Worm (Caenorhabditis elegans) whole organism, L4 larva: Measurements from ENCODE around the gene cyn-7.

Source experiments
- F26F4.8 ChIP-seq: fragments of 200-800 bp; sonication (Bioruptor generic); conservative IDR thresholded peaks from 2 replicates; pipeline ENCODE4 v1.3.6; 2022; ENCODE audit warnings: missing genetic modification characterization, missing compliant biosample characterization
- R02D3.7 ChIP-seq: fragments of 150-350 bp; sonication (generic microtip); optimal IDR thresholded peaks from 3 replicates; lab custom pipeline; 2014; ENCODE audit warnings: missing biosample characterization, missing genetic modification characterization
- Y5F2A.4 ChIP-seq: fragments of 200-800 bp; sonication (Bioruptor generic); optimal IDR thresholded peaks from 2 replicates; lab custom pipeline; 2018; ENCODE audit warnings: mild to moderate bottlenecking, missing genetic modification characterization, missing compliant biosample characterization
- aha-1 ChIP-seq: fragments of 150-350 bp; peaks from one replicate; lab custom pipeline; 2014; ENCODE audit warnings: missing biosample characterization, missing genetic modification characterization
- ceh-62 ChIP-seq: sonication (generic microtip); optimal IDR thresholded peaks from 2 replicates; lab custom pipeline; 2017; ENCODE audit warnings: missing biosample characterization, missing genetic modification characterization
- ces-1 ChIP-seq: fragments of 150-350 bp; sonication (generic microtip); optimal IDR thresholded peaks from 4 replicates; lab custom pipeline; 2014; ENCODE audit warnings: missing biosample characterization, missing genetic modification reagents, missing genetic modification characterization
- daf-12 ChIP-seq: fragments of 150-350 bp; optimal IDR thresholded peaks from 2 replicates; lab custom pipeline; 2014; ENCODE audit warnings: missing biosample characterization, missing genetic modification reagents, missing genetic modification characterization
- daf-16 ChIP-seq, 3 experiments: sonication (generic microtip); optimal IDR thresholded peaks; 2 replicates each; lab custom pipeline; 2016 to 2017; ENCODE audit warnings: missing genetic modification characterization in 3 of 3, missing genetic modification reagents in 3 of 3, mild to moderate bottlenecking in 2 of 3, missing compliant biosample characterization in 2 of 3, missing biosample characterization in 1 of 3, moderate library complexity in 1 of 3
- dmd-6 ChIP-seq: fragments of 200-800 bp; sonication (Bioruptor generic); IDR thresholded peaks from 2 replicates; pipeline ENCODE4 v1.3.6; 2022; ENCODE audit warnings: missing genetic modification reagents, missing genetic modification characterization, missing compliant biosample characterization
- dve-1 ChIP-seq: sonication (generic microtip); optimal IDR thresholded peaks from 2 replicates; lab custom pipeline; 2017; ENCODE audit warnings: antibody characterized with exemption, mild to moderate bottlenecking, missing genetic modification characterization, missing compliant biosample characterization; ENCODE audit not compliant: insufficient read depth
- hlh-11 ChIP-seq: fragments of 200-800 bp; sonication (Bioruptor generic); optimal IDR thresholded peaks from 2 replicates; lab custom pipeline; 2018; ENCODE audit warnings: mild to moderate bottlenecking, missing genetic modification characterization, missing compliant biosample characterization
- hlh-30 ChIP-seq: sonication (generic microtip); optimal IDR thresholded peaks from 2 replicates; lab custom pipeline; 2017; ENCODE audit warnings: antibody characterized with exemption, mild to moderate bottlenecking, missing genetic modification characterization, missing compliant biosample characterization; ENCODE audit not compliant: insufficient read depth
- hmg-1.1 ChIP-seq: fragments of 200-800 bp; sonication (Bioruptor generic); IDR thresholded peaks from 2 replicates; pipeline ENCODE4 v1.3.6; 2022; ENCODE audit warnings: missing genetic modification reagents, missing genetic modification characterization, missing compliant biosample characterization
- lim-7 ChIP-seq: fragments of 200-800 bp; sonication (Bioruptor generic); IDR thresholded peaks from 2 replicates; pipeline ENCODE4 v1.3.6; 2022; ENCODE audit warnings: missing genetic modification characterization, missing compliant biosample characterization
- lin-29 ChIP-seq: fragments of 200-800 bp; sonication (Bioruptor generic); IDR thresholded peaks from 2 replicates; pipeline ENCODE4 v1.3.6; 2022; ENCODE audit warnings: missing genetic modification reagents, missing genetic modification characterization, missing compliant biosample characterization
- lin-38 ChIP-seq: fragments of 200-800 bp; sonication (Bioruptor generic); IDR thresholded peaks from 2 replicates; pipeline ENCODE4 v1.3.6; 2022; ENCODE audit warnings: missing genetic modification reagents, missing genetic modification characterization, missing compliant biosample characterization
- lsy-2 ChIP-seq, 2 experiments: fragments of 150-350 bp in 1 of 2; sonication (generic microtip) in 1 of 2; optimal IDR thresholded peaks; 2 replicates each; lab custom pipeline; 2014 to 2017; ENCODE audit warnings: missing biosample characterization in 2 of 2, missing genetic modification characterization in 2 of 2
- mdl-1 ChIP-seq, 2 experiments: fragments of 150-350 bp in 1 of 2; sonication (generic microtip) in 1 of 2; optimal IDR thresholded peaks; 2 replicates each; lab custom pipeline; 2014 to 2017; ENCODE audit warnings: missing biosample characterization in 2 of 2, missing genetic modification characterization in 2 of 2
- mdt-29 ChIP-seq: fragments of 200-800 bp; sonication (Bioruptor generic); IDR thresholded peaks from 2 replicates; pipeline ENCODE4 v1.3.6; 2022; ENCODE audit warnings: missing genetic modification reagents, missing genetic modification characterization, missing compliant biosample characterization
- mep-1 ChIP-seq: fragments of 150-350 bp; sonication (generic microtip); optimal IDR thresholded peaks from 3 replicates; lab custom pipeline; 2014; ENCODE audit warnings: missing biosample characterization, missing genetic modification characterization
- mes-2 ChIP-seq: sonication (generic microtip); optimal IDR thresholded peaks from 2 replicates; lab custom pipeline; 2016; ENCODE audit warnings: missing genotype, mild to moderate bottlenecking, missing genetic modification characterization, missing compliant biosample characterization; ENCODE audit not compliant: poor library complexity, severe bottlenecking
- mxl-3 ChIP-seq: fragments of 200-800 bp; sonication (Bioruptor generic); optimal IDR thresholded peaks from 2 replicates; lab custom pipeline; 2018; ENCODE audit warnings: mild to moderate bottlenecking, missing genetic modification characterization, missing compliant biosample characterization
- nhr-11 ChIP-seq: fragments of 150-350 bp; optimal IDR thresholded peaks from 2 replicates; lab custom pipeline; 2014; ENCODE audit warnings: missing biosample characterization, missing genetic modification characterization
- nhr-28 ChIP-seq: fragments of 150-350 bp; optimal IDR thresholded peaks from 2 replicates; lab custom pipeline; 2014; ENCODE audit warnings: missing biosample characterization, missing genetic modification characterization
- nhr-42 ChIP-seq: fragments of 200-800 bp; sonication (Bioruptor generic); IDR thresholded peaks from 2 replicates; pipeline ENCODE4 v1.3.6; 2022; ENCODE audit warnings: missing genetic modification characterization, missing compliant biosample characterization
- nhr-6 ChIP-seq: fragments of 150-350 bp; optimal IDR thresholded peaks from 2 replicates; lab custom pipeline; 2014; ENCODE audit warnings: missing biosample characterization, missing genetic modification characterization
- nhr-76 ChIP-seq: fragments of 150-350 bp; optimal IDR thresholded peaks from 2 replicates; lab custom pipeline; 2014; ENCODE audit warnings: missing biosample characterization, missing genetic modification characterization
- nhr-77 ChIP-seq: fragments of 150-350 bp; optimal IDR thresholded peaks from 2 replicates; lab custom pipeline; 2014; ENCODE audit warnings: missing biosample characterization, missing genetic modification characterization
- pha-4 ChIP-seq, 2 experiments: fragments of 150-350 bp in 1 of 2; fragments of 200-800 bp in 1 of 2; sonication (Bioruptor generic) in 1 of 2; IDR thresholded peaks in 1 of 2; optimal IDR thresholded peaks in 1 of 2; 2 replicates each; pipeline versions ENCODE4 v1.3.6 to Lab custom; 2014 to 2022; ENCODE audit warnings: missing genetic modification characterization in 2 of 2, missing genetic modification reagents in 2 of 2, missing biosample characterization in 1 of 2, missing compliant biosample characterization in 1 of 2
- pqm-1 ChIP-seq: sonication (generic microtip); optimal IDR thresholded peaks from 2 replicates; lab custom pipeline; 2017; ENCODE audit warnings: missing biosample characterization, missing genetic modification characterization
- saeg-2 ChIP-seq: fragments of 200-800 bp; sonication (Bioruptor generic); IDR thresholded peaks from 2 replicates; pipeline ENCODE4 v1.3.6; 2022; ENCODE audit warnings: missing genetic modification reagents, missing genetic modification characterization, missing compliant biosample characterization
- snpc-1.2 ChIP-seq: fragments of 200-800 bp; sonication (Bioruptor generic); IDR thresholded peaks from 2 replicates; pipeline ENCODE4 v1.3.6; 2022; ENCODE audit warnings: missing genetic modification reagents, missing genetic modification characterization, missing compliant biosample characterization
- snpc-4 ChIP-seq: fragments of 150-350 bp; optimal IDR thresholded peaks from 2 replicates; lab custom pipeline; 2014; ENCODE audit warnings: missing biosample characterization, missing genetic modification characterization
- unc-39 ChIP-seq: sonication (generic microtip); optimal IDR thresholded peaks from 2 replicates; lab custom pipeline; 2017; ENCODE audit warnings: missing biosample characterization, missing genetic modification characterization
- unc-62 ChIP-seq, 3 experiments: fragments of 150-350 bp in 1 of 3; sonication (generic microtip); optimal IDR thresholded peaks in 2 of 3; peaks in 1 of 3; 1 replicate in 1 of 3; 2 replicates in 2 of 3; lab custom pipeline; 2014 to 2017; ENCODE audit warnings: missing biosample characterization in 3 of 3, missing genetic modification characterization in 3 of 3, missing genetic modification reagents in 3 of 3, missing genotype in 1 of 3
- vab-7 ChIP-seq: fragments of 200-800 bp; sonication (Bioruptor generic); IDR thresholded peaks from 2 replicates; pipeline ENCODE4 v1.3.6; 2022; ENCODE audit warnings: missing genetic modification reagents, missing genetic modification characterization, missing compliant biosample characterization
- zip-11 ChIP-seq: fragments of 200-800 bp; sonication (Bioruptor generic); IDR thresholded peaks from 2 replicates; pipeline ENCODE4 v1.3.6; 2022; ENCODE audit warnings: missing genetic modification characterization, missing compliant biosample characterization
- zip-2 ChIP-seq: fragments of 150-350 bp; optimal IDR thresholded peaks from 2 replicates; lab custom pipeline; 2014; ENCODE audit warnings: missing biosample characterization, missing genetic modification characterization

Gene cyn-7

ce11 chrV:15197955-15198354 is 10.8 kb upstream of the cyn-7 start, which contains the start of gene srw-1:
TSS of gene srw-1 (plus strand) at chrV:15198255.
- TF ChIP-seq zip-11 (GFP tag; lab: Robert Waterston, UW): no peak
- TF ChIP-seq nhr-42 (GFP tag; lab: Robert Waterston, UW): no peak
- no peak for TF ChIP-seq vab-7 (GFP tag; lab: Robert Waterston, UW)
- TF ChIP-seq F26F4.8 (GFP tag; lab: Robert Waterston, UW): no peak
- TF ChIP-seq unc-62 (GFP tag; optimal IDR thresholded peaks at IDR 0.05 in 1 of 2; lab: Kevin White, UChicago): no peak
- no peak for TF ChIP-seq unc-62 (tag; optimal IDR thresholded peaks at IDR 0.05; lab: Kevin White, UChicago)
- TF ChIP-seq daf-12 (tag; lab: Kevin White, UChicago): no peak
- TF ChIP-seq aha-1 (tag; lab: Kevin White, UChicago): no peak
- TF ChIP-seq nhr-6: no peak
- TF ChIP-seq dve-1 (tag; lab: Kevin White, UChicago): no peak
- no peak for TF ChIP-seq lsy-2 (tag; optimal IDR thresholded peaks at IDR 0.05; lab: Kevin White, UChicago)
- no peak for TF ChIP-seq Y5F2A.4
- TF ChIP-seq pqm-1 (tag; lab: Kevin White, UChicago): no peak
- TF ChIP-seq lin-29 (GFP tag; lab: Robert Waterston, UW): no peak
- no peak for TF ChIP-seq hmg-1.1 (GFP tag; lab: Robert Waterston, UW)

ce11 chrV:15193909-15194308 is 6.7 kb upstream of the cyn-7 start, which contains the start of gene Y75B12B.13:
TSS of gene Y75B12B.13 (minus strand) at chrV:15194009.
- TF ChIP-seq ceh-62 (tag; lab: Kevin White, UChicago) (no peak), snpc-4 (tag; lab: Kevin White, UChicago) (no peak), Y5F2A.4 (no peak), mes-2 (tag; lab: Kevin White, UChicago) (no peak), nhr-76 (no peak), zip-2 (tag; lab: Kevin White, UChicago) (no peak), nhr-11 (tag; lab: Kevin White, UChicago) (no peak), snpc-1.2 (no peak)

- TF ChIP-seq daf-16 (GFP tag; optimal IDR thresholded peaks at IDR 0.05; lab: Kevin White, UChicago): no peak
- peak; percentile 44 for TF ChIP-seq daf-16 (tag; optimal IDR thresholded peaks at IDR 0.05; lab: Kevin White, UChicago)
- TF ChIP-seq nhr-28 (tag; lab: Kevin White, UChicago): peak; percentile 82
- no peak for TF ChIP-seq ces-1 (GFP tag; lab: Kevin White, UChicago)
- TF ChIP-seq pha-4 (GFP tag; IDR thresholded peaks at IDR 0.05; lab: Robert Waterston, UW): no peak
- TF ChIP-seq pha-4 (tag; optimal IDR thresholded peaks at IDR 0.05; lab: Kevin White, UChicago): peak; percentile 32
- TF ChIP-seq snpc-1.2: no peak
- peak in 1 of 2 experiments; percentile 13 for TF ChIP-seq unc-62 (GFP tag; optimal IDR thresholded peaks at IDR 0.05 in 1 of 2; lab: Kevin White, UChicago)
- TF ChIP-seq unc-62 (tag; optimal IDR thresholded peaks at IDR 0.05; lab: Kevin White, UChicago): no peak
- peak; percentile 88 for TF ChIP-seq hlh-11 (tag; lab: Kevin White, UChicago)
- TF ChIP-seq nhr-77: peak; percentile 31
- TF ChIP-seq mes-2 (tag; lab: Kevin White, UChicago): peak; percentile 35
- TF ChIP-seq pqm-1 (tag; lab: Kevin White, UChicago): peak; percentile 84
- peak; percentile 13 for TF ChIP-seq mep-1 (tag; lab: Kevin White, UChicago)
- peak; percentile 76 for TF ChIP-seq dmd-6 (GFP tag; lab: Robert Waterston, UW)
- no peak for TF ChIP-seq unc-39
- TF ChIP-seq lin-38 (GFP tag; lab: Robert Waterston, UW): peak; percentile 35; the same call in 1 of the 2 replicates
- TF ChIP-seq saeg-2 (GFP tag; lab: Robert Waterston, UW): no peak
- TF ChIP-seq mdt-29: no peak
- no peak for TF ChIP-seq R02D3.7 (tag; lab: Kevin White, UChicago)
- TF ChIP-seq hlh-30: peak; percentile 44
- peak; percentile 24 for TF ChIP-seq mxl-3
- no peak for TF ChIP-seq mdl-1 (tag; optimal IDR thresholded peaks at IDR 0.05; lab: Kevin White, UChicago)
- no peak for TF ChIP-seq lim-7
- TF ChIP-seq Y5F2A.4: no peak
- peak; percentile 81 for TF ChIP-seq nhr-6
- TF ChIP-seq ceh-62 (tag; lab: Kevin White, UChicago): no peak
- peak; percentile 78 for TF ChIP-seq dve-1 (tag; lab: Kevin White, UChicago)
These were observed 5.2 kb upstream of the cyn-7 start, which contains the start of gene plc-2 for ce11 chrV:15192377-15192776. TSS of gene plc-2 (plus strand) at chrV:15192572.
